Worm (Caenorhabditis elegans) whole organism, L3 larva: ENCODE results near the gene gcy-22.
A peak's percentile ranks its signal among the peaks of the same experiment; 100 is the strongest.

Experiments used
- R02D3.7 ChIP-seq: fragments of 150-350 bp; optimal IDR thresholded peaks from 2 replicates; lab custom pipeline; 2014; ENCODE audit warnings: missing biosample characterization, missing genetic modification characterization
- aly-2 ChIP-seq: fragments of 150-350 bp; optimal IDR thresholded peaks from 2 replicates; lab custom pipeline; 2014; ENCODE audit warnings: missing biosample characterization, missing genetic modification characterization
- ama-1 ChIP-seq: fragments of 150-350 bp; optimal IDR thresholded peaks from 2 replicates; lab custom pipeline; 2018
- ceh-16 ChIP-seq: sonication (generic microtip); optimal IDR thresholded peaks from 2 replicates; lab custom pipeline; 2017; ENCODE audit warnings: missing biosample characterization, missing genetic modification characterization
- ceh-28 ChIP-seq: fragments of 150-350 bp; optimal IDR thresholded peaks from 2 replicates; lab custom pipeline; 2014; ENCODE audit warnings: missing biosample characterization, missing genetic modification reagents, missing genetic modification characterization
- ceh-82 ChIP-seq: fragments of 150-350 bp; optimal IDR thresholded peaks from 2 replicates; lab custom pipeline; 2014; ENCODE audit warnings: missing biosample characterization, missing genetic modification characterization
- ceh-9 ChIP-seq: sonication (generic microtip); optimal IDR thresholded peaks from 2 replicates; lab custom pipeline; 2018; ENCODE audit warnings: missing biosample characterization, missing genetic modification characterization
- egl-27 ChIP-seq: sonication (generic microtip); optimal IDR thresholded peaks from 4 replicates; lab custom pipeline; 2017; ENCODE audit warnings: missing biosample characterization, missing genetic modification reagents, missing genetic modification characterization
- elt-1 ChIP-seq: fragments of 150-350 bp; optimal IDR thresholded peaks from 2 replicates; lab custom pipeline; 2014; ENCODE audit warnings: missing biosample characterization, missing genetic modification characterization
- elt-2 ChIP-seq: sonication (generic microtip); optimal IDR thresholded peaks from 2 replicates; lab custom pipeline; 2016; ENCODE audit warnings: missing genetic modification reagents, mild to moderate bottlenecking, missing genetic modification characterization, missing compliant biosample characterization
- hmg-11 ChIP-seq: sonication (generic microtip); optimal IDR thresholded peaks from 2 replicates; lab custom pipeline; 2016; ENCODE audit warnings: missing genetic modification characterization, missing compliant biosample characterization
- jun-1 ChIP-seq: fragments of 150-350 bp; optimal IDR thresholded peaks from 2 replicates; lab custom pipeline; 2014; ENCODE audit warnings: missing biosample characterization, missing genetic modification reagents, missing genetic modification characterization
- lin-15B ChIP-seq: fragments of 150-350 bp; optimal IDR thresholded peaks from 2 replicates; lab custom pipeline; 2014; ENCODE audit warnings: missing biosample characterization, missing genetic modification characterization
- lin-39 ChIP-seq: fragments of 150-350 bp; optimal IDR thresholded peaks from 2 replicates; lab custom pipeline; 2018; ENCODE audit warnings: missing biosample characterization, missing genetic modification reagents, missing genetic modification characterization
- mdl-1 ChIP-seq: fragments of 150-350 bp; optimal IDR thresholded peaks from 2 replicates; lab custom pipeline; 2014; ENCODE audit warnings: missing biosample characterization, missing genetic modification characterization
- nfya-1 ChIP-seq: sonication (generic microtip); optimal IDR thresholded peaks from 2 replicates; lab custom pipeline; 2017; ENCODE audit warnings: missing genetic modification characterization, mild to moderate bottlenecking, missing compliant biosample characterization, antibody characterized with exemption, moderate library complexity; ENCODE audit not compliant: insufficient read depth
- nhr-11 ChIP-seq: fragments of 150-350 bp; optimal IDR thresholded peaks from 2 replicates; lab custom pipeline; 2014; ENCODE audit warnings: missing biosample characterization, missing genetic modification characterization
- nhr-23 ChIP-seq: fragments of 150-350 bp; optimal IDR thresholded peaks from 2 replicates; lab custom pipeline; 2014; ENCODE audit warnings: missing biosample characterization, missing genetic modification reagents, missing genetic modification characterization
- nhr-25 ChIP-seq: sonication (generic microtip); optimal IDR thresholded peaks from 2 replicates; lab custom pipeline; 2017; ENCODE audit warnings: missing biosample characterization, missing genetic modification characterization
- nhr-28 ChIP-seq: fragments of 150-350 bp; optimal IDR thresholded peaks from 2 replicates; lab custom pipeline; 2014; ENCODE audit warnings: missing biosample characterization, missing genetic modification characterization
- nhr-43 ChIP-seq: sonication (generic microtip); optimal IDR thresholded peaks from 2 replicates; lab custom pipeline; 2016; ENCODE audit warnings: mild to moderate bottlenecking, missing genetic modification characterization, missing compliant biosample characterization; ENCODE audit not compliant: poor library complexity, severe bottlenecking
- nhr-67 ChIP-seq: fragments of 150-350 bp; optimal IDR thresholded peaks from 2 replicates; lab custom pipeline; 2014; ENCODE audit warnings: missing biosample characterization, missing genetic modification characterization
- nhr-76 ChIP-seq: fragments of 150-350 bp; sonication (generic microtip); optimal IDR thresholded peaks from 5 replicates; lab custom pipeline; 2014; ENCODE audit warnings: missing biosample characterization, missing genetic modification characterization
- pha-4 ChIP-seq: fragments of 150-350 bp; optimal IDR thresholded peaks from 2 replicates; lab custom pipeline; 2014; ENCODE audit warnings: missing biosample characterization, missing genetic modification reagents, missing genetic modification characterization
- pqm-1 ChIP-seq: fragments of 150-350 bp; optimal IDR thresholded peaks from 2 replicates; lab custom pipeline; 2017; ENCODE audit warnings: missing biosample characterization, missing genetic modification characterization, inconsistent platforms
- sea-2 ChIP-seq: fragments of 150-350 bp; sonication (generic microtip); optimal IDR thresholded peaks from 4 replicates; lab custom pipeline; 2014; ENCODE audit warnings: missing biosample characterization, missing genetic modification reagents, missing genetic modification characterization
- snpc-4 ChIP-seq: fragments of 150-350 bp; optimal IDR thresholded peaks from 2 replicates; lab custom pipeline; 2014; ENCODE audit warnings: missing biosample characterization, missing genetic modification characterization
- unc-39 ChIP-seq: sonication (generic microtip); optimal IDR thresholded peaks from 4 replicates; lab custom pipeline; 2017; ENCODE audit warnings: missing biosample characterization, missing genetic modification characterization
- unc-62 ChIP-seq: fragments of 150-350 bp; sonication (generic microtip); optimal IDR thresholded peaks from 4 replicates; lab custom pipeline; 2014; ENCODE audit warnings: missing biosample characterization, missing genetic modification reagents, missing genetic modification characterization
- zag-1 ChIP-seq: fragments of 150-350 bp; optimal IDR thresholded peaks from 2 replicates; lab custom pipeline; 2014; ENCODE audit warnings: missing biosample characterization, missing genetic modification characterization
- ztf-11 ChIP-seq: fragments of 150-350 bp; optimal IDR thresholded peaks from 2 replicates; lab custom pipeline; 2014; ENCODE audit warnings: missing biosample characterization, missing genetic modification characterization
- ztf-4 ChIP-seq: fragments of 150-350 bp; optimal IDR thresholded peaks from 2 replicates; lab custom pipeline; 2014; ENCODE audit warnings: missing biosample characterization, missing genetic modification characterization

The gcy-22 gene

DNA sequence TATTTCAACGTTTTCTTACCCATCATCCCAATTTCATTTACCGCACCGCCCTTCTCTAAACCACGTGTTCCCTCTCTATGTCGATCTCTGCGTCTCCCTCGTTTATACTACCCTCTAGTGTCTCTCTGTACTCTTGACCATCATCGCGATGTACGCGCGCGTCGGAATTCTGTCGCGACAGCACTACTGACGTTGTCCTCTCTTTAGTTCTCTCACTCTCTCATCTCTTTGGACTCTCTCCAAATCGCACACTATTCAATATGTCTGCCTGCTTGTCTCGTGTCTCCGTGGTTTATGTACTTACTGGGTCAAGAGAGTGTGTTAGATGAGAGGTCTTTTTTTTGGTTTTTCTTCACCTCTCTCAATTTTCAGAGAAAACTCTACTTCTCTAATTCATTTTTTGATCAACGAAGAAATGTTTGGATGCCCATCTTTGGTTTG, 46.6 kb downstream of the gcy-22 start (continued):
- TF ChIP-seq zag-1 (tag; lab: Kevin White, UChicago) (peak; percentile 36), hmg-11 (tag; lab: Kevin White, UChicago) (peak; percentile 96), nhr-43 (tag; lab: Kevin White, UChicago) (peak; percentile 84), aly-2 (tag; lab: Kevin White, UChicago) (no peak), ztf-11 (tag; lab: Kevin White, UChicago) (no peak), pha-4 (tag; lab: Kevin White, UChicago) (no peak), nfya-1 (tag; lab: Kevin White, UChicago) (peak; percentile 95)

DNA sequence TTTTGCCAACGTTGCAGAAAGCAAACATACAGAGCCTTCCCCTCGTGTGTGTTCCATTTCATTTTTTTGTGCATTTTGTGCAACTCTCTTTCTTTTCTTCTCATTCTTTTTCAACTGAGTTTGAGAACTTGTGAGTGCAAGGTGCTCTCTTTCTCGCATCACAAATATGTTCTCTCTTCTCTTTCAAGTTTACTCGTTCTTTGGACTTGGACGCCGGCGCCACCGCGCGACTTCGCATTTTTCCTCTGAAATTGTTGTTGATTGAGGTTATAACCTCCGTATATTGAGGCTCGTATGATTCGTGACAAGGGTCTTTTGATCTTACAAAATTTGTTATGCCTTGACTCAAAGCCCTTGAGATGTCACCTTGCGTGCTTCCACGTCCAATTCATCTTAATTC, 48.1 kb downstream of the gcy-22 start:
- TF ChIP-seq nfya-1 (tag; lab: Kevin White, UChicago) (peak; percentile 75), nhr-23 (tag; lab: Kevin White, UChicago) (no peak), ztf-11 (tag; lab: Kevin White, UChicago) (no peak), nhr-28 (tag; lab: Kevin White, UChicago) (no peak), ceh-9 (tag; lab: Kevin White, UChicago) (no peak), lin-15B (peak; percentile 26), snpc-4 (tag; lab: Kevin White, UChicago) (peak; percentile 59), ama-1 (peak; percentile 92), sea-2 (GFP tag; lab: Kevin White, UChicago) (no peak), ceh-28 (tag; lab: Kevin White, UChicago) (peak; percentile 17), nhr-67 (tag; lab: Kevin White, UChicago) (no peak), pqm-1 (tag; lab: Kevin White, UChicago) (peak; percentile 7), ceh-16 (tag; lab: Kevin White, UChicago) (no peak), elt-1 (tag; lab: Kevin White, UChicago) (peak; percentile 1), nhr-11 (tag; lab: Kevin White, UChicago) (no peak), jun-1 (tag; lab: Kevin White, UChicago) (peak; percentile 80), R02D3.7 (no peak), ztf-4 (no peak), hmg-11 (tag; lab: Kevin White, UChicago) (peak; percentile 37), elt-2 (tag; lab: Kevin White, UChicago) (peak; percentile 46), mdl-1 (peak; percentile 15), nhr-76 (tag; lab: Kevin White, UChicago) (no peak), lin-39 (peak; percentile 71), pha-4 (tag; lab: Kevin White, UChicago) (no peak)

DNA sequence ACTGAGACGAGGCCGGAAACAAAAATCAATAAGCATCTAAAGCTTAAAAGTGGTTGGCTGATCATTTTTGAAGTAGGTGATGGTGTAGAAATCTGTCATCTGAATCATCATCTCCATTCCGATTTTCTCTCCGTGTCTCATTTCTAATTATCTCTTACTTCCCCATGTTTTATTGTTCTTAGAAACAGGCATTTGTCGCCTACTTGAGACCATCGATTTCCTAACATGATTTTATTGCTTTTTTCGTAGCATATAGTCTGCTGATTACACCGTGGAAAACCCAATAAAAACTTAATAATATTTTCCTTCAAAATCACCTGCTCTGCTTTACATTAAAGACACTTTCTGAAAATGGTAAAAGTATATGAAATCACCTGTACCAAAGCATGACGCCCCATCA, 49.6 kb downstream of the gcy-22 start, which contains the start of gene F38A6.4:
TSS of gene F38A6.4 (minus strand) at position 101 of the 400 bp plus-strand sequence.
- peak; percentile 14 for TF ChIP-seq nhr-25 (tag; lab: Kevin White, UChicago)
- TF ChIP-seq unc-39 (tag; lab: Kevin White, UChicago): no peak

DNA sequence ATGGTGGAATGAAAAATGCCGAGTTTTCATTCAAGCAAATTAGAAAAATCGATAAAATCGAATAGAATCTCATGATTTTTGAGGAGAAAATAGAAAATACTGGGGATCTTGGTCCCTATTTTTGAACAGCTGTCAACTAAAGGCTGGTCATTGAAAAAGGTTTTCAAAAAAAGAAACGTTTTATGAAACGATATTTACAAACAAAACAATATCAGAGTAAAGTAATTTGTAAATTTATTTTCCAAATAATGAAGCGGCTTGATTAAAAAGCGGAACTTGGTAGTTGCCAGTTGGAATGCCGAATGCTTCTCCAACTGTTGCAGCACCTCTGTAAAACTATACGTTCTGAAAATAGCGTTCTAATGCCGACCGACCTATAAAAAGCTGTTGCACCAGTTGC, 51.2 kb downstream of the gcy-22 start, which contains the start of gene F38A6.5:
TSS of gene F38A6.5 (minus strand) at position 101 of the 400 bp plus-strand sequence.
- no peak for TF ChIP-seq ceh-82 (tag; lab: Kevin White, UChicago)
- no peak for TF ChIP-seq unc-62 (GFP tag; lab: Kevin White, UChicago)
- TF ChIP-seq elt-1 (tag; lab: Kevin White, UChicago): no peak
- TF ChIP-seq snpc-4 (tag; lab: Kevin White, UChicago): no peak
- no peak for TF ChIP-seq sea-2 (GFP tag; lab: Kevin White, UChicago)
- TF ChIP-seq ceh-28 (tag; lab: Kevin White, UChicago): peak; percentile 2

DNA sequence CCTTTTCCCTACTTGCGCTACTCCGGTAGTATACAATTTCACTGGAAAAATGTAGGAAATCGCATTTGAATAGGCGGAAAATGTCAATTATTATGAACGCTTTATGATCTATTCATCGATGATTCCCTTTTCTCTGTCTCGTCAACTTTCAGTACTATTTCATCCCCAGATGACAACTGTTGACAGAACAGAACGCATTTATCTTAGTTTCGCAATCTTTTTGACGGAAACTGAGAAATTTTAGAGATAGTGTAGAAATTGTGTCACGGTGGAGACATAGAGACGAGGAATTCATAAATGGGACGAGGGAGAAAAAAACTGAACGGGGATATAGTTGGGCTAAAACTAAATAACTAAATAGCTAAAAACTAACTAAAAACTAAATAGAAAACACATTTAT, 53.2 kb downstream of the gcy-22 start:
- TF ChIP-seq nhr-23 (tag; lab: Kevin White, UChicago): peak; percentile 2
- TF ChIP-seq unc-62 (GFP tag; lab: Kevin White, UChicago): peak; percentile 24
- no peak for TF ChIP-seq egl-27 (tag; lab: Kevin White, UChicago)

DNA sequence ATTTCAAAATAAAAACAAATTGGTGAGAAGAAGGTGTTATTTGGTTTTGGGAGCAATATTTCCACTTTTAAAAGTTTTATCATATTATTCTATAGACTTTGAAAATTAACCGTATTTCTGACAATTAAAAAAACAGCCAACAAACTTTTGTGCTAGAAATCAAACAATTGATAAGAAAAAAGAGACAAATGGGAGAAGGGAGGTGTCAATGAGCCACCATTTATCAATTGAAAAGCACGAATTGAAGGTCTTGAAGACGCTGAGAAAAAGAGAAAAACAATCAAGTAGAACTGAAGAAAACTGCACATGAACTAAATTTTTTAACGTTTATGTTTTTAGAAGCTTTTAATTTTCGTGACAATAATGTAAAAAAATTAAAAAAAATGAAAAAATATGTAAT, 54.0 kb downstream of the gcy-22 start:
- TF ChIP-seq nfya-1 (tag; lab: Kevin White, UChicago): no peak
- peak; percentile 37 for TF ChIP-seq pqm-1 (tag; lab: Kevin White, UChicago)
- TF ChIP-seq elt-2 (tag; lab: Kevin White, UChicago): peak; percentile 71
- TF ChIP-seq, all 47 proteins: peak for 2
